Worm (Caenorhabditis elegans): ENCODE results near the gene F58H1.3.

DNA sequence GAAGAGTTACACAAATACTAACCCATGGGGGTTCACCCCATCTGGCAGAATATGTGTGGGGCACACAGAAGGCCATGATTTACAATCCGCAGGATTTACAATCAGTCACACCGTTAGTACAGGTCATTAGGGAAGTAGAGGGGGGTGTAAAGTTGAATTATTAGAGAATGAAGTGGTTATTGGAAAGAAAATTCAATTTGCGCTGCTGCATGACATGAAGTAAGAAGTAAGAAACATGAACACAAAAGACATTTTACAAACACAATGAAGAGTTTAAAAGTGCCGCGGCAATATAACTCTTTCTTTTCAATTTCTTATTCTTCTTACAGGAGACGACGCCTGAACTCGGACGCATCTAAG lies 27.0 kb downstream of the F58H1.3 start:
- TF ChIP-seq fkh-10 (GFP tag; optimal IDR thresholded peaks at IDR 0.05), result no peak
- TF ChIP-seq hlh-15 (tag; optimal IDR thresholded peaks at IDR 0.05), result no peak
- TF ChIP-seq ceh-18 (tag; optimal IDR thresholded peaks at IDR 0.05), result no peak
- no peak for TF ChIP-seq elt-2 (tag; optimal IDR thresholded peaks at IDR 0.05)
- TF ChIP-seq nfya-1 (tag; optimal IDR thresholded peaks at IDR 0.05), result no peak
- no peak for TF ChIP-seq hlh-6 (tag; optimal IDR thresholded peaks at IDR 0.05)
- no peak for TF ChIP-seq ref-2 (tag; optimal IDR thresholded peaks at IDR 0.05)
- no peak for TF ChIP-seq ets-4 (tag; optimal IDR thresholded peaks at IDR 0.05)
- TF ChIP-seq unc-55 (GFP tag; optimal IDR thresholded peaks at IDR 0.05), result no peak

Measured in whole organism, late embryonic.